Worm (Caenorhabditis elegans) whole organism, L4/young adult: Measurements from ENCODE around the gene mlt-11.

ENCODE experiments used
- W03F9.2 ChIP-seq: fragments of 150-350 bp; optimal IDR thresholded peaks from 2 replicates; lab custom pipeline; 2014; ENCODE audit warnings: missing biosample characterization, missing genetic modification characterization
- dao-5 ChIP-seq: sonication (generic microtip); optimal IDR thresholded peaks from 2 replicates; lab custom pipeline; 2016; ENCODE audit warnings: missing genotype, missing genetic modification characterization, moderate library complexity, missing compliant biosample characterization
- him-1 ChIP-seq: sonication (generic microtip); optimal IDR thresholded peaks from 2 replicates; lab custom pipeline; 2016; ENCODE audit warnings: missing genotype, missing genetic modification reagents, missing genetic modification characterization, missing compliant biosample characterization

DNA sequence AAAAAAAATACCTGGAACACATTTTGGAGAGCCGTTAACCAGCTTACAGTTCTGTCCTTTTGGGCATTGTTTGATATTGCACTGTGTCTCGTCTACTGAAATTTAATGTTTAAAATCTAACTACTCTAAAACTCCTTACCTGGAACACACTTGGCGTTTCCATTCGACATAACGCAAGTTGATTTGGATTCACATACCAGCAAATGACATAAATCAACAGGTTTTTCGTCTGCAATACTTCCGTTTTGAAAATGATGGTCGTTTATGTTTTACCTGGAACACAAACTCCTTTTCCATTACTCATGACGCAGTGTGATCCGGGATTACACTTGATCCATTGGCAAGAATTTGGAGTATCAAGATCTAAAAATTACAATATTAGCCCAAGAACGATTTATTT lies 41.7 kb upstream of the mlt-11 start:
- TF ChIP-seq him-1 (tag; lab: Kevin White, UChicago), result no peak
- TF ChIP-seq W03F9.2 (tag; lab: Kevin White, UChicago), result no peak
- no peak for TF ChIP-seq dao-5
